Fruit fly (Drosophila melanogaster): ENCODE measurements around the gene Task6.

The Task6 gene

DNA sequence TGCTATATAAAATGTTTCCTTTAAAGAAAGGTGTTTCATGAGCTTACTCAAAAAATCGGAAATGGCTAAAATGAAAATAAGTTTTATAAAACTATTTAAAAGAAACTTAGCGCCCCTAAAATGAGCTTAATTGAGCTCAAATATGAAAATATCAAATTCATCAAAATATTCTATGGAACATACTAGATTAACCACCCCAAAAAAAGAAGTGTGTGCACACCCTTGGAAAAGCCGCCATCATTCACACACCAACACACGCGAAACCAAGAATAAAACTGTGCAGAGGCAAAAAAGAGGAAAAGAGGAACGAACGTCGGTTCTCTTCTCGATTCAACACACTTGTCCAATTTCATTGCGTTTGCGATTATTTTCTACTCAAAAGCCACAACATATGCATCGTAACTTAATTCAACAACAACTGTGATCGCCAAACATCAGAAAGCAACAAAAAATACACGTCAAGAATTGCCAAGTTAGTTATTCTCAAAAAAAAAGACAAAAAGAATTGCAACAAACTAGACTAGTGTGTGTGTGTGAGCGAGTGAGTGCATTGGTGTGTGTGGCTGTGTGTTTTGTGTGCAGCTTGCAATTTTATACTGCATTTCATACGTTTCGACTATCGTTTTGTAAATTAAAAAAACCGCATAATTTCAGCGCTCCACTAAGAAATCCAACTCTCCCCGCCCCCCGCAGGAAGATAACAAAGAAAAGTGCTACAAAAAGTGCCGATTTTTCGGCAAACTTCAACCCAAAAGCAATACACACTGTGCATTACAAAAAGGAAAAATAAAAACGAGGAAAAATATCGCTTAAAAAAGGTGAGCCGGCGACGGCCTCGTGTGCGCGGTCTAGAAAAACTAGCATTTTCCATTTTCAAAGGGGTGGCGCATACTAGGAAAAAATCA, 27.4 kb downstream of the Task6 start, which contains the start of gene rin (continued):
- TF ChIP-seq Usf (GFP tag; optimal IDR thresholded peaks at IDR 0.05) (no peak), eve (GFP tag; optimal IDR thresholded peaks at IDR 0.05) (no peak), sisA (GFP tag; IDR thresholded peaks at IDR 0.05) (no peak), chinmo (GFP tag; IDR thresholded peaks at IDR 0.05; ENCODE audit: partially characterized antibody) (0 out of 4 replicates have a peak, but pooled peaks have one; percentile 72), CG2129 (GFP tag; IDR thresholded peaks at IDR 0.05; ENCODE audit: partially characterized antibody) (no peak), CG9609 (GFP tag; optimal IDR thresholded peaks at IDR 0.05) (no peak), Bdp1 (GFP tag; optimal IDR thresholded peaks at IDR 0.05) (no peak), CG15073 (GFP tag; optimal IDR thresholded peaks at IDR 0.05) (no peak), Optix (GFP tag; IDR thresholded peaks at IDR 0.05) (no peak), scrt (GFP tag; optimal IDR thresholded peaks at IDR 0.05) (no peak), Chrac-16 (GFP tag; optimal IDR thresholded peaks at IDR 0.05) (no peak), CG14014 (GFP tag; IDR thresholded peaks at IDR 0.05) (no peak), zf30C (GFP tag; optimal IDR thresholded peaks at IDR 0.05) (peak; percentile 35), slp2 (GFP tag; optimal IDR thresholded peaks at IDR 0.05) (peak; percentile 5), CG31365 (tag; optimal IDR thresholded peaks at IDR 0.05) (no peak), MESR4 (GFP tag; optimal IDR thresholded peaks at IDR 0.05) (peak; percentile 49), wdn (GFP tag; IDR thresholded peaks at IDR 0.05) (no peak), prd (optimal IDR thresholded peaks at IDR 0.05) (no peak), prd (GFP tag; IDR thresholded peaks at IDR 0.05) (no peak), HLH54F (GFP tag; optimal IDR thresholded peaks at IDR 0.05) (no peak), CG7745 (tag; optimal IDR thresholded peaks at IDR 0.05) (no peak), D (optimal IDR thresholded peaks at IDR 0.05) (no peak), D (GFP tag; optimal IDR thresholded peaks at IDR 0.05) (no peak), CG32767 (GFP tag; IDR thresholded peaks at IDR 0.05) (no peak), gcm (GFP tag; optimal IDR thresholded peaks at IDR 0.05) (no peak), CG3281 (GFP tag; optimal IDR thresholded peaks at IDR 0.05) (no peak), MBD-R2 (GFP tag; IDR thresholded peaks at IDR 0.05) (0 out of 2 replicates have a peak, but pooled peaks have one; percentile 33), exex (tag; optimal IDR thresholded peaks at IDR 0.05) (no peak), Rx (GFP tag; IDR thresholded peaks at IDR 0.05) (no peak), nerfin-2 (GFP tag; IDR thresholded peaks at IDR 0.05; ENCODE audit: partially characterized antibody) (no peak), kni (GFP tag; optimal IDR thresholded peaks at IDR 0.05) (no peak), CG17829 (tag; optimal IDR thresholded peaks at IDR 0.05) (no peak), bigmax (GFP tag; optimal IDR thresholded peaks at IDR 0.05) (peak; percentile 45), Ets97D (GFP tag; optimal IDR thresholded peaks at IDR 0.05) (peak; percentile 29), ftz-f1 (GFP tag; optimal IDR thresholded peaks at IDR 0.05) (no peak), dpn (GFP tag; optimal IDR thresholded peaks at IDR 0.05) (no peak), gce (GFP tag; IDR thresholded peaks at IDR 0.05) (no peak), Ssrp (tag; optimal IDR thresholded peaks at IDR 0.05) (no peak), Max (GFP tag; optimal IDR thresholded peaks at IDR 0.05) (peak; percentile 18), nau (GFP tag; optimal IDR thresholded peaks at IDR 0.05) (no peak), Atf6 (GFP tag; IDR thresholded peaks at IDR 0.05) (no peak), CG9727 (GFP tag; optimal IDR thresholded peaks at IDR 0.05) (no peak), Hr51 (GFP tag; optimal IDR thresholded peaks at IDR 0.05) (no peak), CG1603 (tag; optimal IDR thresholded peaks at IDR 0.05) (no peak), crc (GFP tag; optimal IDR thresholded peaks at IDR 0.05) (no peak), CG17186 (GFP tag; optimal IDR thresholded peaks at IDR 0.05) (no peak), Dek (tag; optimal IDR thresholded peaks at IDR 0.05) (no peak), tx (GFP tag; optimal IDR thresholded peaks at IDR 0.05) (no peak), CG43689 (GFP tag; IDR thresholded peaks at IDR 0.05) (no peak), CG34422 (GFP tag; IDR thresholded peaks at IDR 0.05) (peak; percentile 59; the same call in 1 of the 3 replicates)
